Worm (Caenorhabditis elegans) whole organism, L4 larva: Measurements from ENCODE around the gene K10D11.2.

Experiments used
- ama-1 ChIP-seq: fragments of 150-350 bp; optimal IDR thresholded peaks from 2 replicates; lab custom pipeline; 2014; ENCODE audit warnings: inconsistent platforms, mixed read lengths
- ceh-20 ChIP-seq: fragments of 200-800 bp; sonication (Bioruptor generic); IDR thresholded peaks from 2 replicates; pipeline ENCODE4 v1.3.6; 2022; ENCODE audit warnings: missing genetic modification reagents, missing genetic modification characterization, missing compliant biosample characterization
- dve-1 ChIP-seq: sonication (generic microtip); optimal IDR thresholded peaks from 2 replicates; lab custom pipeline; 2017; ENCODE audit warnings: antibody characterized with exemption, mild to moderate bottlenecking, missing genetic modification characterization, missing compliant biosample characterization; ENCODE audit not compliant: insufficient read depth
- fos-1 ChIP-seq: fragments of 150-350 bp; optimal IDR thresholded peaks from 2 replicates; lab custom pipeline; 2014; ENCODE audit warnings: missing biosample characterization, missing genetic modification characterization
- jun-1 ChIP-seq: fragments of 150-350 bp; optimal IDR thresholded peaks from 2 replicates; lab custom pipeline; 2014; ENCODE audit warnings: missing biosample characterization, missing genetic modification reagents, missing genetic modification characterization
- lin-1 ChIP-seq: fragments of 200-800 bp; sonication (Bioruptor generic); IDR thresholded peaks from 2 replicates; pipeline ENCODE4 v1.3.6; 2022; ENCODE audit warnings: missing genetic modification reagents, missing genetic modification characterization, missing compliant biosample characterization
- lin-15B ChIP-seq: fragments of 150-350 bp; sonication (generic microtip); optimal IDR thresholded peaks from 3 replicates; lab custom pipeline; 2014; ENCODE audit warnings: missing biosample characterization, missing genetic modification characterization
- unc-39 ChIP-seq: sonication (generic microtip); optimal IDR thresholded peaks from 2 replicates; lab custom pipeline; 2017; ENCODE audit warnings: missing biosample characterization, missing genetic modification characterization

- TF ChIP-seq ama-1 (lab: Kevin White, UChicago) (no peak), fos-1 (tag; lab: Kevin White, UChicago) (no peak), lin-1 (GFP tag; lab: Robert Waterston, UW) (no peak), unc-39 (tag; lab: Kevin White, UChicago) (no peak), lin-15B (no peak), ceh-20 (GFP tag; lab: Robert Waterston, UW) (no peak), dve-1 (tag; lab: Kevin White, UChicago) (no peak), jun-1 (tag; lab: Kevin White, UChicago) (no peak)
Measured at ce11 chrIV:12995886-12996285, 17.1 kb downstream of the K10D11.2 start, which contains the start of gene K10D11.7.
